Fruit fly (Drosophila melanogaster): ENCODE measurements around the gene Tpt.

Tpt gene

dm6 chr3L:8424831-8425336, 19.8 kb upstream of the Tpt start, which contains the start of gene Cbl (continued):
- TF ChIP-seq bab2 (GFP tag; optimal IDR thresholded peaks at IDR 0.05): no peak
- no peak for TF ChIP-seq CG30020 (tag; optimal IDR thresholded peaks at IDR 0.05)
- no peak for TF ChIP-seq Nf-YB (GFP tag; optimal IDR thresholded peaks at IDR 0.05)
- TF ChIP-seq kah (GFP tag; optimal IDR thresholded peaks at IDR 0.05): no peak
- peak; percentile 1 for TF ChIP-seq fd64A (GFP tag; optimal IDR thresholded peaks at IDR 0.05)
- TF ChIP-seq dysf (GFP tag; IDR thresholded peaks at IDR 0.05): no peak
- peak; percentile 91 for TF ChIP-seq Ets97D (GFP tag; optimal IDR thresholded peaks at IDR 0.05)
- TF ChIP-seq CG9437 (GFP tag; optimal IDR thresholded peaks at IDR 0.05): no peak
- no peak for TF ChIP-seq emc (GFP tag; optimal IDR thresholded peaks at IDR 0.05)
- TF ChIP-seq Sin3A (optimal IDR thresholded peaks at IDR 0.05): peak; percentile 79
- no peak for TF ChIP-seq D19B (GFP tag; optimal IDR thresholded peaks at IDR 0.05)
- TF ChIP-seq bsh (GFP tag; optimal IDR thresholded peaks at IDR 0.05): peak in 1 of 2 experiments; percentile 26
- TF ChIP-seq PHDP (tag; optimal IDR thresholded peaks at IDR 0.05): peak; percentile 4
- peak in 1 of 2 experiments; percentile 42 for TF ChIP-seq tll (GFP tag; optimal IDR thresholded peaks at IDR 0.05)
- TF ChIP-seq CG13894 (tag; optimal IDR thresholded peaks at IDR 0.05): no peak
- TF ChIP-seq gro (GFP tag; optimal IDR thresholded peaks at IDR 0.05): no peak
- no peak; the same call in 1 of the 2 replicates for TF ChIP-seq chm (GFP tag; IDR thresholded peaks at IDR 0.05)
- TF ChIP-seq jumu (GFP tag; optimal IDR thresholded peaks at IDR 0.05): no peak
- no peak for TF ChIP-seq chif (GFP tag; optimal IDR thresholded peaks at IDR 0.05)
- TF ChIP-seq sima (GFP tag; optimal IDR thresholded peaks at IDR 0.05): no peak
- TF ChIP-seq Scr (GFP tag; IDR thresholded peaks at IDR 0.05; ENCODE audit: partially characterized antibody): peak; percentile 39; the same call in 1 of the 2 replicates
- no peak for TF ChIP-seq nmo (GFP tag; optimal IDR thresholded peaks at IDR 0.05)
- peak; percentile 29 for TF ChIP-seq CG12104 (GFP tag; optimal IDR thresholded peaks at IDR 0.05)
- TF ChIP-seq psq (GFP tag; optimal IDR thresholded peaks at IDR 0.05): no peak
- TF ChIP-seq wdn (GFP tag; IDR thresholded peaks at IDR 0.05): no peak
- TF ChIP-seq CG32532 (GFP tag; IDR thresholded peaks at IDR 0.05): no peak
- no peak for TF ChIP-seq al (GFP tag; IDR thresholded peaks at IDR 0.05)
- no peak for TF ChIP-seq pan (optimal IDR thresholded peaks at IDR 0.05)
- peak in 1 of 2 experiments; percentile 11 for TF ChIP-seq pan (GFP tag; optimal IDR thresholded peaks at IDR 0.05 in 1 of 2, IDR thresholded peaks at IDR 0.05 in 1 of 2)
- no peak for TF ChIP-seq CG13424 (tag; optimal IDR thresholded peaks at IDR 0.05)
- no peak for TF ChIP-seq esg (GFP tag; conservative IDR thresholded peaks at IDR 0.05)
- TF ChIP-seq CG17385 (GFP tag; optimal IDR thresholded peaks at IDR 0.05): peak; percentile 99
- no peak for TF ChIP-seq ewg (GFP tag; optimal IDR thresholded peaks at IDR 0.05)
- TF ChIP-seq BEAF-32 (GFP tag; optimal IDR thresholded peaks at IDR 0.05): peak; percentile 49
- TF ChIP-seq CG10979 (tag; optimal IDR thresholded peaks at IDR 0.05): no peak
- TF ChIP-seq CG6791 (GFP tag; IDR thresholded peaks at IDR 0.05; ENCODE audit: partially characterized antibody): 0 out of 3 replicates have a peak, but pooled peaks have one; percentile 37
- TF ChIP-seq exex (tag; optimal IDR thresholded peaks at IDR 0.05): no peak
- peak; percentile 82 for TF ChIP-seq CG1603 (tag; optimal IDR thresholded peaks at IDR 0.05)
- TF ChIP-seq Sry-δ (GFP tag; optimal IDR thresholded peaks at IDR 0.05): peak; percentile 46
- TF ChIP-seq Camta (GFP tag; optimal IDR thresholded peaks at IDR 0.05): no peak
- no peak for TF ChIP-seq mirr (GFP tag; optimal IDR thresholded peaks at IDR 0.05)
- TF ChIP-seq CG33557 (GFP tag; optimal IDR thresholded peaks at IDR 0.05): peak; percentile 17
- TF ChIP-seq CoRest (tag; optimal IDR thresholded peaks at IDR 0.05): no peak
- no peak for TF ChIP-seq gce (GFP tag; IDR thresholded peaks at IDR 0.05)
- no peak for TF ChIP-seq CG6254 (GFP tag; optimal IDR thresholded peaks at IDR 0.05)
- TF ChIP-seq Hsf (GFP tag; optimal IDR thresholded peaks at IDR 0.05): no peak
- TF ChIP-seq CG2712 (tag; optimal IDR thresholded peaks at IDR 0.05): peak; percentile 52
- no peak for TF ChIP-seq stc (GFP tag; IDR thresholded peaks at IDR 0.05)
- TF ChIP-seq Hr39 (optimal IDR thresholded peaks at IDR 0.05): no peak
- no peak for TF ChIP-seq Hr51 (GFP tag; optimal IDR thresholded peaks at IDR 0.05)
- no peak for TF ChIP-seq CG5953 (GFP tag; IDR thresholded peaks at IDR 0.05)

Data from whole organism, embryonic.